Worm (Caenorhabditis elegans) whole organism, dauer: ENCODE measurements around the gene snx-17.

Source experiments
- unc-62 ChIP-seq: sonication (generic microtip); optimal IDR thresholded peaks from 2 replicates; lab custom pipeline; 2017; ENCODE audit warnings: missing biosample characterization, missing genetic modification reagents, missing genetic modification characterization

The snx-17 gene

ce11 chrX:13145988-13146873 lies 24.1 kb upstream of the snx-17 start:
- TF ChIP-seq unc-62 (GFP tag; lab: Kevin White, UChicago): no peak

ce11 chrX:13144975-13145618 lies 23.0 kb upstream of the snx-17 start:
- TF ChIP-seq unc-62 (GFP tag; lab: Kevin White, UChicago): peak; percentile 15

ce11 chrX:13143762-13144732 lies 22.0 kb upstream of the snx-17 start:
- no peak for TF ChIP-seq unc-62 (GFP tag; lab: Kevin White, UChicago)

ce11 chrX:13143236-13143635 lies 21.1 kb upstream of the snx-17 start:
- no peak for TF ChIP-seq unc-62 (GFP tag; lab: Kevin White, UChicago)

ce11 chrX:13141440-13141839 lies 19.3 kb upstream of the snx-17 start, which contains the start of gene F09A5.3:
F09A5.3 (plus strand) TSS chrX:13141601.
- no peak for TF ChIP-seq unc-62 (GFP tag; lab: Kevin White, UChicago)

- no peak for TF ChIP-seq unc-62 (GFP tag; lab: Kevin White, UChicago)
These were observed 17.4 kb upstream of the snx-17 start, which contains the start of gene ttr-34 for ce11 chrX:13139493-13139892. ttr-34 (plus strand) TSS chrX:13139793.

- TF ChIP-seq unc-62 (GFP tag; lab: Kevin White, UChicago): no peak
These were observed 12.7 kb upstream of the snx-17 start, which contains the start of gene F09A5.2 for ce11 chrX:13134807-13135206. F09A5.2 (plus strand) TSS chrX:13135107.

- no peak for TF ChIP-seq unc-62 (GFP tag; lab: Kevin White, UChicago)
These were observed 7.9 kb upstream of the snx-17 start, which contains the start of gene spin-3 for ce11 chrX:13129949-13130348. spin-3 (plus strand) TSS chrX:13130249.

- TF ChIP-seq unc-62 (GFP tag; lab: Kevin White, UChicago): no peak
These were observed 4.3 kb upstream of the snx-17 start, which contains the start of gene F17H10.4 for ce11 chrX:13126420-13126819. F17H10.4 (minus strand) TSS chrX:13126520.

- TF ChIP-seq unc-62 (GFP tag; lab: Kevin White, UChicago): no peak
These were observed 987 bp downstream of the snx-17 start for ce11 chrX:13121104-13121503.

ce11 chrX:13119900-13120299 lies 2.2 kb downstream of the snx-17 start:
- TF ChIP-seq unc-62 (GFP tag; lab: Kevin White, UChicago): no peak

- TF ChIP-seq unc-62 (GFP tag; lab: Kevin White, UChicago): no peak
These were observed 5.7 kb downstream of the snx-17 start for ce11 chrX:13116380-13116779.

- TF ChIP-seq unc-62 (GFP tag; lab: Kevin White, UChicago): no peak
These were observed 6.4 kb downstream of the snx-17 start for ce11 chrX:13115694-13116093.

- TF ChIP-seq unc-62 (GFP tag; lab: Kevin White, UChicago): no peak
These were observed 8.6 kb downstream of the snx-17 start, which contains the start of gene F17H10.2 for ce11 chrX:13113457-13113856. F17H10.2 (plus strand) TSS chrX:13113772.

- TF ChIP-seq unc-62 (GFP tag; lab: Kevin White, UChicago): no peak
These were observed 9.4 kb downstream of the snx-17 start for ce11 chrX:13112664-13113063.
